Fruit fly (Drosophila melanogaster) whole organism, prepupa: ENCODE data around the gene CG7378.

Experiments
- CG11902 ChIP-seq: fragments of 200-800 bp; sonication (Bioruptor generic); optimal IDR thresholded peaks from 3 replicates; lab custom pipeline; 2016; ENCODE audit warnings: missing biosample characterization, missing genetic modification characterization
- CG15336 ChIP-seq: fragments of 200-800 bp; sonication (Bioruptor generic); IDR thresholded peaks from 2 replicates; pipeline ENCODE4 v1.3.6; 2022; ENCODE audit warnings: missing biosample characterization, missing genetic modification characterization
- CG16779 ChIP-seq: fragments of 200-800 bp; sonication (Bioruptor generic); optimal IDR thresholded peaks from 3 replicates; lab custom pipeline; 2017; ENCODE audit warnings: missing biosample characterization, mild to moderate bottlenecking, missing genetic modification characterization
- CG3919 ChIP-seq: fragments of 200-800 bp; sonication (Bioruptor generic); optimal IDR thresholded peaks from 3 replicates; lab custom pipeline; 2016; ENCODE audit warnings: missing biosample characterization, missing genetic modification characterization
- CG4318 ChIP-seq: fragments of 200-800 bp; sonication (Bioruptor generic); optimal IDR thresholded peaks from 3 replicates; lab custom pipeline; 2017; ENCODE audit warnings: missing biosample characterization, mild to moderate bottlenecking, missing genetic modification characterization
- CG6808 ChIP-seq: fragments of 200-800 bp; sonication (Bioruptor generic); optimal IDR thresholded peaks from 3 replicates; lab custom pipeline; 2017; ENCODE audit warnings: missing biosample characterization, missing genetic modification characterization, mild to moderate bottlenecking, moderate library complexity, missing genetic modification reagents
- CG6854 ChIP-seq: fragments of 200-800 bp; sonication (Bioruptor generic); optimal IDR thresholded peaks from 2 replicates; lab custom pipeline; 2017; ENCODE audit warnings: missing biosample characterization, mild to moderate bottlenecking, missing genetic modification characterization
- CG8319 ChIP-seq: fragments of 200-800 bp; sonication (Bioruptor generic); optimal IDR thresholded peaks from 3 replicates; lab custom pipeline; 2016; ENCODE audit warnings: missing biosample characterization, missing genetic modification characterization
- CG9139 ChIP-seq: fragments of 200-800 bp; sonication (Bioruptor generic); optimal IDR thresholded peaks from 3 replicates; lab custom pipeline; 2017; ENCODE audit warnings: missing biosample characterization, mild to moderate bottlenecking, missing genetic modification characterization
- Eip75B ChIP-seq: fragments of 200-800 bp; sonication (Bioruptor generic); optimal IDR thresholded peaks from 3 replicates; lab custom pipeline; 2016; ENCODE audit warnings: missing biosample characterization, missing genetic modification characterization
- Eip78C ChIP-seq: fragments of 200-800 bp; sonication (Bioruptor generic); peaks from one replicate; lab custom pipeline; 2016; ENCODE audit warnings: missing biosample characterization, missing genetic modification characterization
- Ets21C ChIP-seq: fragments of 200-800 bp; sonication (Bioruptor generic); optimal IDR thresholded peaks from 3 replicates; lab custom pipeline; 2016; ENCODE audit warnings: missing biosample characterization, missing genetic modification characterization
- Gug ChIP-seq: fragments of 200-800 bp; sonication (Bioruptor generic); IDR thresholded peaks from 2 replicates; pipeline ENCODE4 v1.3.6; 2022; ENCODE audit warnings: missing biosample characterization, missing genetic modification characterization
- Hr38 ChIP-seq: sonication (Bioruptor generic); optimal IDR thresholded peaks from 2 replicates; lab custom pipeline; 2016; ENCODE audit warnings: missing biosample characterization, missing genetic modification characterization
- Hr39 ChIP-seq: fragments of 200-800 bp; sonication (Bioruptor generic); optimal IDR thresholded peaks from 2 replicates; lab custom pipeline; 2016; ENCODE audit warnings: missing biosample characterization, missing genetic modification characterization
- Hr4 ChIP-seq: fragments of 200-800 bp; sonication (Bioruptor generic); optimal IDR thresholded peaks from 3 replicates; lab custom pipeline; 2016; ENCODE audit warnings: missing biosample characterization, missing genetic modification characterization
- Met ChIP-seq: fragments of 200-800 bp; sonication (Bioruptor generic); optimal IDR thresholded peaks from 3 replicates; lab custom pipeline; 2016; ENCODE audit warnings: missing biosample characterization, missing genetic modification characterization
- OdsH ChIP-seq: fragments of 200-800 bp; sonication (Bioruptor generic); optimal IDR thresholded peaks from 3 replicates; lab custom pipeline; 2016; ENCODE audit warnings: missing biosample characterization, missing genetic modification characterization
- Sox102F ChIP-seq: fragments of 200-800 bp; sonication (Bioruptor generic); optimal IDR thresholded peaks from 2 replicates; lab custom pipeline; 2016; ENCODE audit warnings: missing biosample characterization, mild to moderate bottlenecking, missing genetic modification characterization
- Sox14 ChIP-seq: fragments of 200-800 bp; sonication (Bioruptor generic); optimal IDR thresholded peaks from 3 replicates; lab custom pipeline; 2016; ENCODE audit warnings: missing biosample characterization, missing genetic modification characterization
- Sox15 ChIP-seq: fragments of 200-800 bp; sonication (Bioruptor generic); optimal IDR thresholded peaks from 3 replicates; lab custom pipeline; 2016; ENCODE audit warnings: missing biosample characterization, missing genetic modification characterization
- achi ChIP-seq: fragments of 200-800 bp; sonication (Bioruptor generic); optimal IDR thresholded peaks from 3 replicates; lab custom pipeline; 2016; ENCODE audit warnings: missing biosample characterization, missing genetic modification characterization
- acj6 ChIP-seq: fragments of 200-800 bp; sonication (Bioruptor generic); optimal IDR thresholded peaks from 3 replicates; lab custom pipeline; 2016; ENCODE audit warnings: missing biosample characterization, missing genetic modification characterization
- dac ChIP-seq: fragments of 200-800 bp; sonication (Bioruptor generic); optimal IDR thresholded peaks from 2 replicates; lab custom pipeline; 2017; ENCODE audit warnings: missing biosample characterization, mild to moderate bottlenecking, missing genetic modification characterization
- dsx ChIP-seq: fragments of 200-800 bp; optimal IDR thresholded peaks from 3 replicates; lab custom pipeline; 2019; ENCODE audit warnings: missing biosample characterization, mild to moderate bottlenecking, missing genetic modification characterization, moderate library complexity; ENCODE audit not compliant: poor library complexity, severe bottlenecking
- esn ChIP-seq: fragments of 200-800 bp; sonication (Bioruptor generic); optimal IDR thresholded peaks from 2 replicates; lab custom pipeline; 2016; ENCODE audit warnings: missing biosample characterization, mild to moderate bottlenecking, missing genetic modification characterization, moderate library complexity
- fd59A ChIP-seq: fragments of 200-800 bp; sonication (Bioruptor generic); optimal IDR thresholded peaks from 2 replicates; lab custom pipeline; 2017; ENCODE audit warnings: missing biosample characterization, mild to moderate bottlenecking, missing genetic modification characterization, missing genetic modification reagents
- fd85E ChIP-seq: fragments of 200-800 bp; sonication (Bioruptor generic); optimal IDR thresholded peaks from 3 replicates; lab custom pipeline; 2016; ENCODE audit warnings: missing biosample characterization, missing genetic modification characterization
- pdm3 ChIP-seq: fragments of 200-800 bp; sonication (Bioruptor generic); optimal IDR thresholded peaks from 3 replicates; lab custom pipeline; 2016; ENCODE audit warnings: missing biosample characterization, missing genetic modification characterization
- salr ChIP-seq, 2 experiments: fragments of 200-800 bp; sonication (Bioruptor generic); optimal IDR thresholded peaks; 3 replicates each; lab custom pipeline; 2016 to 2018; ENCODE audit warnings: missing biosample characterization in 2 of 2, missing genetic modification characterization in 2 of 2, mild to moderate bottlenecking in 1 of 2
- spab ChIP-seq: fragments of 200-800 bp; sonication (Bioruptor generic); optimal IDR thresholded peaks from 2 replicates; lab custom pipeline; 2017; ENCODE audit warnings: missing biosample characterization, mild to moderate bottlenecking, missing genetic modification characterization, missing genetic modification reagents
- svp ChIP-seq: fragments of 200-800 bp; sonication (Bioruptor generic); peaks from one replicate; lab custom pipeline; 2016; ENCODE audit warnings: missing biosample characterization, missing genetic modification characterization
- topi ChIP-seq: fragments of 200-800 bp; sonication (Bioruptor generic); optimal IDR thresholded peaks from 3 replicates; lab custom pipeline; 2016; ENCODE audit warnings: missing biosample characterization, missing genetic modification characterization

The CG7378 gene

dm6 chrX:18930868-18931267, 30.7 kb downstream of the CG7378 start:
- no peak for TF ChIP-seq pdm3
- no peak for TF ChIP-seq Eip75B (GFP tag; lab: Kevin White, UChicago)
- TF ChIP-seq salr (GFP tag; optimal IDR thresholded peaks at IDR 0.05; lab: Kevin White, UChicago): no peak
- TF ChIP-seq svp (GFP tag; lab: Kevin White, UChicago): no peak
- no peak for TF ChIP-seq fd85E (GFP tag; lab: Kevin White, UChicago)
- TF ChIP-seq CG8319 (GFP tag; lab: Kevin White, UChicago): no peak
- TF ChIP-seq acj6 (GFP tag; lab: Kevin White, UChicago): no peak
- TF ChIP-seq topi (GFP tag; lab: Kevin White, UChicago): no peak
- TF ChIP-seq OdsH: no peak
- no peak for TF ChIP-seq Met (GFP tag; lab: Kevin White, UChicago)
- TF ChIP-seq Sox102F (GFP tag; lab: Kevin White, UChicago): no peak
- TF ChIP-seq Hr39 (GFP tag; lab: Kevin White, UChicago): no peak
- TF ChIP-seq CG15336 (GFP tag; lab: Robert Waterston, UW): no peak
- TF ChIP-seq CG11902 (GFP tag; lab: Kevin White, UChicago): no peak
- TF ChIP-seq CG9139: no peak
- TF ChIP-seq Hr38 (GFP tag; lab: Kevin White, UChicago): no peak
- no peak for TF ChIP-seq CG16779 (tag; lab: Kevin White, UChicago)
- no peak for TF ChIP-seq esn (GFP tag; lab: Kevin White, UChicago)
- no peak for TF ChIP-seq Sox14 (GFP tag; lab: Kevin White, UChicago)
- no peak for TF ChIP-seq spab (GFP tag; lab: Kevin White, UChicago)

dm6 chrX:18933442-18933841, 33.2 kb downstream of the CG7378 start:
- TF ChIP-seq Sox14 (GFP tag; lab: Kevin White, UChicago) (no peak), Hr4 (GFP tag; lab: Kevin White, UChicago) (no peak), CG6808 (GFP tag; lab: Kevin White, UChicago) (no peak), esn (GFP tag; lab: Kevin White, UChicago) (no peak), dac (no peak), CG11902 (GFP tag; lab: Kevin White, UChicago) (no peak), fd85E (GFP tag; lab: Kevin White, UChicago) (no peak), CG9139 (no peak), CG4318 (GFP tag; lab: Kevin White, UChicago) (no peak), CG6854 (GFP tag; lab: Kevin White, UChicago) (no peak), CG3919 (GFP tag; lab: Kevin White, UChicago) (no peak), Ets21C (GFP tag; lab: Kevin White, UChicago) (no peak), achi (GFP tag; lab: Kevin White, UChicago) (no peak), Eip78C (GFP tag; lab: Kevin White, UChicago) (no peak), dsx (GFP tag; lab: Kevin White, UChicago) (no peak), CG16779 (tag; lab: Kevin White, UChicago) (no peak)

dm6 chrX:18934859-18935258, 34.6 kb downstream of the CG7378 start:
- TF ChIP-seq Gug (GFP tag; lab: Robert Waterston, UW) (no peak), esn (GFP tag; lab: Kevin White, UChicago) (no peak), CG8319 (GFP tag; lab: Kevin White, UChicago) (peak; percentile 43), svp (GFP tag; lab: Kevin White, UChicago) (peak; percentile 65), topi (GFP tag; lab: Kevin White, UChicago) (peak; percentile 0), Hr38 (GFP tag; lab: Kevin White, UChicago) (no peak), CG6808 (GFP tag; lab: Kevin White, UChicago) (no peak)

- TF ChIP-seq Sox102F (GFP tag; lab: Kevin White, UChicago): no peak
- TF ChIP-seq CG9139: no peak
- no peak for TF ChIP-seq Met (GFP tag; lab: Kevin White, UChicago)
- TF ChIP-seq Eip75B (GFP tag; lab: Kevin White, UChicago): no peak
- no peak for TF ChIP-seq Eip78C (GFP tag; lab: Kevin White, UChicago)
- no peak for TF ChIP-seq CG6854 (GFP tag; lab: Kevin White, UChicago)
- TF ChIP-seq fd59A (GFP tag; lab: Kevin White, UChicago): no peak
- no peak for TF ChIP-seq Sox15
These were observed 36.4 kb downstream of the CG7378 start for dm6 chrX:18936606-18937005.
